Fruit fly (Drosophila melanogaster) whole organism, adult: Measurements from ENCODE around the gene Nup58.

Source experiments
- CG14711 ChIP-seq: fragments of 200-800 bp; sonication (Bioruptor generic); optimal IDR thresholded peaks from 2 replicates; lab custom pipeline; 2018; ENCODE audit warnings: missing biosample characterization, mild to moderate bottlenecking, missing genetic modification characterization, moderate library complexity
- Crg-1 ChIP-seq: fragments of 200-800 bp; sonication (Bioruptor generic); optimal IDR thresholded peaks from 2 replicates; lab custom pipeline; 2016; ENCODE audit warnings: missing biosample characterization, missing genetic modification characterization
- Mnt ChIP-seq: fragments of 200-800 bp; sonication (Bioruptor generic); optimal IDR thresholded peaks from 2 replicates; lab custom pipeline; 2016; ENCODE audit warnings: missing biosample characterization, mild to moderate bottlenecking, missing genetic modification characterization
- kay ChIP-seq: fragments of 200-800 bp; sonication (Bioruptor generic); peaks from one replicate; lab custom pipeline; 2016; ENCODE audit warnings: missing biosample characterization, missing genetic modification characterization, borderline replicate concordance
- ovo ChIP-seq: fragments of 200-800 bp; sonication (Bioruptor generic); optimal IDR thresholded peaks from 2 replicates; lab custom pipeline; 2016; ENCODE audit warnings: missing biosample characterization, missing genetic modification characterization
- toe ChIP-seq: fragments of 200-800 bp; sonication (Bioruptor generic); optimal IDR thresholded peaks from 2 replicates; lab custom pipeline; 2016; ENCODE audit warnings: missing biosample characterization, missing genetic modification characterization

DNA sequence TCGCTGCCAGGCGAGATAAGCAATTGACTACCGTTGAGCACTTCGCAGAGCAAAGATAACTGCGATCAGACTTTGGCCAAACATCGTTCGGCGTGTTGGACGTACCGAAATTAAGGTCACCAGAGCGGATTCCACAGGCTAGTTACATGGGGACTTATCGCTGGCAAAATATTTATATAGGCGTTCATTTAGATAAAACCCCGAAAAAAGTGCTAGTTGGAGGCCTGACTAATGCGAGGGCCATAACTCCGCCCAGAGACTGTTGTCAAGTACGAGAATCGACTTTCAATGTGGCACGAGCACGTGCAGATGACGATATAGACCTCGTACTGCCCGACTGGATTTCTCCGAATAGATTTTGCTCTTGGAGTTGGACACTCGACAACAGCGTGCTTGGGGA, 24.9 kb upstream of the Nup58 start:
- TF ChIP-seq ovo (GFP tag; lab: Kevin White, UChicago) (no peak), kay (GFP tag; lab: Kevin White, UChicago) (no peak), Mnt (no peak), toe (no peak), CG14711 (tag; lab: Kevin White, UChicago) (no peak), Crg-1 (GFP tag; lab: Kevin White, UChicago) (no peak)
